Worm (Caenorhabditis elegans): ENCODE measurements around the gene R03H10.6.

R03H10.6 gene

ce11 chrII:4183979-4184378 lies 10.7 kb upstream of the R03H10.6 start:
- TF ChIP-seq lsy-2 (tag; optimal IDR thresholded peaks at IDR 0.05) (peak in 1 of 2 experiments; percentile 36), rnt-1 (tag; optimal IDR thresholded peaks at IDR 0.05) (peak; percentile 76), dpl-1 (GFP tag; optimal IDR thresholded peaks at IDR 0.05) (peak in 1 of 3 experiments; percentile 0), ceh-90 (tag; optimal IDR thresholded peaks at IDR 0.05) (no peak), lin-14 (GFP tag; optimal IDR thresholded peaks at IDR 0.05) (peak; percentile 83), dsc-1 (tag; optimal IDR thresholded peaks at IDR 0.05) (peak; percentile 40), snu-23 (GFP tag; optimal IDR thresholded peaks at IDR 0.05) (peak; percentile 32), efl-1 (optimal IDR thresholded peaks at IDR 0.05) (peak; percentile 25 to 32), efl-1 (GFP tag; optimal IDR thresholded peaks at IDR 0.05 in 1 of 2) (peak in 1 of 2 experiments; percentile 90), nhr-19 (GFP tag; conservative IDR thresholded peaks at IDR 0.05) (peak; percentile 54), swsn-7 (tag; optimal IDR thresholded peaks at IDR 0.05) (peak; percentile 13), pag-3 (tag; optimal IDR thresholded peaks at IDR 0.05; ENCODE audit: borderline replicate concordance, insufficient read depth) (no peak), nhr-71 (tag; optimal IDR thresholded peaks at IDR 0.05) (peak; percentile 73), C16A3.4 (tag; optimal IDR thresholded peaks at IDR 0.05) (no peak), nhr-20 (tag; optimal IDR thresholded peaks at IDR 0.05) (peak; percentile 42)

- TF ChIP-seq elt-2 (tag; optimal IDR thresholded peaks at IDR 0.05) (no peak), unc-98 (GFP tag; IDR thresholded peaks at IDR 0.05) (no peak), lin-14 (GFP tag; optimal IDR thresholded peaks at IDR 0.05) (no peak), isw-1 (GFP tag; IDR thresholded peaks at IDR 0.05) (no peak), snpc-4 (tag; optimal IDR thresholded peaks at IDR 0.05) (no peak), ces-1 (GFP tag; optimal IDR thresholded peaks at IDR 0.05) (no peak), lin-39 (tag; optimal IDR thresholded peaks at IDR 0.05) (no peak), xbp-1 (tag; optimal IDR thresholded peaks at IDR 0.05) (no peak), nhr-71 (tag; optimal IDR thresholded peaks at IDR 0.05) (no peak)
Observed at ce11 chrII:4182364-4182763, 9.1 kb upstream of the R03H10.6 start, which contains the start of gene R03H10.11. TSS of gene R03H10.11 (plus strand) at chrII:4182664.

ce11 chrII:4179897-4180296 lies 6.6 kb upstream of the R03H10.6 start, which contains the start of gene R03H10.1:
TSS of gene R03H10.1 (plus strand) at chrII:4180248.
- TF ChIP-seq lsy-2 (tag; optimal IDR thresholded peaks at IDR 0.05) (peak in 1 of 2 experiments; percentile 29), pax-3 (tag; optimal IDR thresholded peaks at IDR 0.05) (no peak), efl-1 (optimal IDR thresholded peaks at IDR 0.05) (peak in 1 of 2 experiments; percentile 4), efl-1 (GFP tag; optimal IDR thresholded peaks at IDR 0.05 in 1 of 2) (no peak), nhr-85 (tag) (peak; percentile 25), lin-14 (GFP tag; optimal IDR thresholded peaks at IDR 0.05) (peak; percentile 60)

- TF ChIP-seq nhr-85 (tag) (peak; percentile 7), elt-2 (tag; optimal IDR thresholded peaks at IDR 0.05) (peak; percentile 13), nhr-71 (tag; optimal IDR thresholded peaks at IDR 0.05) (no peak)
Observed at ce11 chrII:4178838-4179237, 5.5 kb upstream of the R03H10.6 start, which contains the start of gene R03H10.7. TSS of gene R03H10.7 (minus strand) at chrII:4178938.

- no peak for TF ChIP-seq fkh-8 (tag; optimal IDR thresholded peaks at IDR 0.05)
- TF ChIP-seq zip-4 (GFP tag; optimal IDR thresholded peaks at IDR 0.05), result peak; percentile 50
- TF ChIP-seq dpl-1 (GFP tag; optimal IDR thresholded peaks at IDR 0.05), result peak in 1 of 3 experiments; percentile 14
- TF ChIP-seq efl-1 (optimal IDR thresholded peaks at IDR 0.05), result peak in 1 of 2 experiments; percentile 30
- TF ChIP-seq efl-1 (GFP tag; optimal IDR thresholded peaks at IDR 0.05 in 1 of 2), result peak in 1 of 2 experiments; percentile 55
- peak in 1 of 2 experiments; percentile 13 for TF ChIP-seq lin-35 (GFP tag; optimal IDR thresholded peaks at IDR 0.05)
- no peak for TF ChIP-seq vab-15 (tag; optimal IDR thresholded peaks at IDR 0.05)
- no peak for TF ChIP-seq ets-5 (GFP tag; IDR thresholded peaks at IDR 0.05)
- TF ChIP-seq swsn-7 (tag; optimal IDR thresholded peaks at IDR 0.05), result no peak
- TF ChIP-seq hlh-17 (GFP tag; optimal IDR thresholded peaks at IDR 0.05; ENCODE audit: borderline replicate concordance), result no peak
- peak; percentile 51 for TF ChIP-seq nhr-85 (tag)
- no peak for TF ChIP-seq pqm-1 (tag; optimal IDR thresholded peaks at IDR 0.05)
Observed at ce11 chrII:4173842-4174241, 544 bp upstream of the R03H10.6 start.

Data from whole organism, L1 larva.